Fruit fly (Drosophila melanogaster) whole organism, larva: ENCODE measurements around the gene CG17377.

Experiments used
- noc ChIP-seq: fragments of 200-800 bp; sonication (Bioruptor generic); optimal IDR thresholded peaks from 3 replicates; lab custom pipeline; 2019; ENCODE audit warnings: missing biosample characterization, mild to moderate bottlenecking, missing genetic modification characterization, moderate library complexity

The CG17377 gene

dm6 chr2L:6802740-6803139, at the start of gene CG17377, which contains the start of gene Daao2:
Gene CG17377 (minus strand): TSS chr2L:6802840.
Gene Daao2 (plus strand): TSS chr2L:6803011.
- no peak for TF ChIP-seq noc (tag; lab: Kevin White, UChicago)

- TF ChIP-seq noc (tag; lab: Kevin White, UChicago): no peak
Measured at dm6 chr2L:6851963-6852671, 49.5 kb upstream of the CG17377 start, which contains the start of gene Rca1. Gene Rca1 (plus strand): TSS chr2L:6852315.

dm6 chr2L:6850963-6851362, 48.3 kb upstream of the CG17377 start:
- no peak for TF ChIP-seq noc (tag; lab: Kevin White, UChicago)

dm6 chr2L:6843434-6843833, 40.8 kb upstream of the CG17377 start:
- TF ChIP-seq noc (tag; lab: Kevin White, UChicago): no peak

dm6 chr2L:6841349-6841748, 38.7 kb upstream of the CG17377 start:
- no peak for TF ChIP-seq noc (tag; lab: Kevin White, UChicago)

- no peak for TF ChIP-seq noc (tag; lab: Kevin White, UChicago)
Measured at dm6 chr2L:6837829-6838228, 35.2 kb upstream of the CG17377 start.

dm6 chr2L:6836114-6836513, 33.5 kb upstream of the CG17377 start:
- no peak for TF ChIP-seq noc (tag; lab: Kevin White, UChicago)

dm6 chr2L:6833661-6834073, 31.0 kb upstream of the CG17377 start:
- no peak for TF ChIP-seq noc (tag; lab: Kevin White, UChicago)

dm6 chr2L:6830264-6830729, 27.7 kb upstream of the CG17377 start:
- no peak for TF ChIP-seq noc (tag; lab: Kevin White, UChicago)

dm6 chr2L:6827558-6828122, 25.0 kb upstream of the CG17377 start:
- TF ChIP-seq noc (tag; lab: Kevin White, UChicago): peak; percentile 73

dm6 chr2L:6826298-6826697, 23.7 kb upstream of the CG17377 start:
- TF ChIP-seq noc (tag; lab: Kevin White, UChicago): no peak

dm6 chr2L:6822044-6822443, 19.4 kb upstream of the CG17377 start:
- TF ChIP-seq noc (tag; lab: Kevin White, UChicago): no peak

- no peak for TF ChIP-seq noc (tag; lab: Kevin White, UChicago)
Measured at dm6 chr2L:6821631-6822030, 19.0 kb upstream of the CG17377 start, which contains the start of gene sens-2. Gene sens-2 (plus strand): TSS chr2L:6821934.

- TF ChIP-seq noc (tag; lab: Kevin White, UChicago): peak; percentile 15
Measured at dm6 chr2L:6819230-6820049, 16.8 kb upstream of the CG17377 start.

dm6 chr2L:6818357-6818756, 15.7 kb upstream of the CG17377 start:
- TF ChIP-seq noc (tag; lab: Kevin White, UChicago): no peak

- TF ChIP-seq noc (tag; lab: Kevin White, UChicago): no peak
Measured at dm6 chr2L:6817493-6817892, 14.9 kb upstream of the CG17377 start.
